Worm (Caenorhabditis elegans) whole organism, L4 larva: ENCODE measurements around the gene acs-11.

ENCODE experiments used
- F10B5.3 ChIP-seq: sonication (generic microtip); optimal IDR thresholded peaks from 2 replicates; lab custom pipeline; 2016; ENCODE audit warnings: mild to moderate bottlenecking, missing genetic modification characterization, missing compliant biosample characterization
- F37D6.2 ChIP-seq: sonication (generic microtip); optimal IDR thresholded peaks from 2 replicates; lab custom pipeline; 2016; ENCODE audit warnings: mild to moderate bottlenecking, missing genetic modification characterization, missing compliant biosample characterization
- F44E2.7 ChIP-seq: fragments of 200-800 bp; sonication (Bioruptor generic); IDR thresholded peaks from 2 replicates; pipeline ENCODE4 v2.1.2; 2022; ENCODE audit warnings: missing genetic modification characterization, missing compliant biosample characterization
- T20F7.1 ChIP-seq: fragments of 200-800 bp; sonication (Bioruptor generic); optimal IDR thresholded peaks from 2 replicates; lab custom pipeline; 2018; ENCODE audit warnings: mild to moderate bottlenecking, missing genetic modification characterization, missing compliant biosample characterization
- Y105C5A.15 ChIP-seq: fragments of 200-800 bp; sonication (Bioruptor generic); IDR thresholded peaks from 2 replicates; pipeline ENCODE4 v1.3.6; 2022; ENCODE audit warnings: missing genetic modification characterization, missing compliant biosample characterization
- Y48G9A.11 ChIP-seq: fragments of 200-800 bp; sonication (Bioruptor generic); IDR thresholded peaks from 2 replicates; pipeline ENCODE4 v1.3.6; 2022; ENCODE audit warnings: missing genetic modification reagents, missing genetic modification characterization, missing compliant biosample characterization
- Y75B8A.6 ChIP-seq: fragments of 200-800 bp; sonication (Bioruptor generic); IDR thresholded peaks from 2 replicates; pipeline ENCODE4 v1.3.6; 2022; ENCODE audit warnings: missing genetic modification reagents, missing genetic modification characterization, missing compliant biosample characterization
- ZK337.2 ChIP-seq: fragments of 200-800 bp; sonication (Bioruptor generic); IDR thresholded peaks from 2 replicates; pipeline ENCODE4 v1.3.6; 2022; ENCODE audit warnings: missing genetic modification reagents, missing genetic modification characterization, missing compliant biosample characterization
- ZK546.5 ChIP-seq, 2 experiments: sonication (generic microtip); optimal IDR thresholded peaks; 2 replicates each; lab custom pipeline; 2017; ENCODE audit warnings: missing biosample characterization in 2 of 2, missing genetic modification characterization in 2 of 2
- aha-1 ChIP-seq: fragments of 150-350 bp; peaks from one replicate; lab custom pipeline; 2014; ENCODE audit warnings: missing biosample characterization, missing genetic modification characterization
- arid-1 ChIP-seq: fragments of 200-800 bp; sonication (Bioruptor generic); conservative IDR thresholded peaks from 2 replicates; pipeline ENCODE4 v1.3.6; 2022; ENCODE audit warnings: missing genetic modification reagents, missing genetic modification characterization, missing compliant biosample characterization
- ceh-44 ChIP-seq: fragments of 200-800 bp; sonication (Bioruptor generic); IDR thresholded peaks from 2 replicates; pipeline ENCODE4 v1.3.6; 2022; ENCODE audit warnings: missing genetic modification reagents, missing genetic modification characterization, missing compliant biosample characterization
- ceh-82 ChIP-seq: sonication (generic microtip); optimal IDR thresholded peaks from 2 replicates; lab custom pipeline; 2017; ENCODE audit warnings: missing biosample characterization, missing genetic modification characterization
- ces-1 ChIP-seq: fragments of 150-350 bp; sonication (generic microtip); optimal IDR thresholded peaks from 4 replicates; lab custom pipeline; 2014; ENCODE audit warnings: missing biosample characterization, missing genetic modification reagents, missing genetic modification characterization
- daf-16 ChIP-seq, 3 experiments: sonication (generic microtip); optimal IDR thresholded peaks; 2 replicates each; lab custom pipeline; 2016 to 2017; ENCODE audit warnings: missing genetic modification characterization in 3 of 3, missing genetic modification reagents in 3 of 3, mild to moderate bottlenecking in 2 of 3, missing compliant biosample characterization in 2 of 3, missing biosample characterization in 1 of 3, moderate library complexity in 1 of 3
- daf-8 ChIP-seq: fragments of 200-800 bp; sonication (Bioruptor generic); IDR thresholded peaks from 2 replicates; pipeline ENCODE4 v1.3.6; 2022; ENCODE audit warnings: missing genetic modification characterization, missing compliant biosample characterization
- dmd-9 ChIP-seq: fragments of 200-800 bp; sonication (Bioruptor generic); IDR thresholded peaks from 2 replicates; pipeline ENCODE4 v1.3.6; 2022; ENCODE audit warnings: missing genetic modification reagents, missing genetic modification characterization, missing compliant biosample characterization
- dpl-1 ChIP-seq: fragments of 150-350 bp; optimal IDR thresholded peaks from 2 replicates; lab custom pipeline; 2014; ENCODE audit warnings: missing biosample characterization, missing genetic modification reagents, missing genetic modification characterization
- egl-27 ChIP-seq: sonication (generic microtip); optimal IDR thresholded peaks from 3 replicates; lab custom pipeline; 2017; ENCODE audit warnings: missing biosample characterization, missing genetic modification reagents, missing genetic modification characterization
- hmg-1.1 ChIP-seq: fragments of 200-800 bp; sonication (Bioruptor generic); IDR thresholded peaks from 2 replicates; pipeline ENCODE4 v1.3.6; 2022; ENCODE audit warnings: missing genetic modification reagents, missing genetic modification characterization, missing compliant biosample characterization
- jun-1 ChIP-seq: fragments of 150-350 bp; optimal IDR thresholded peaks from 2 replicates; lab custom pipeline; 2014; ENCODE audit warnings: missing biosample characterization, missing genetic modification reagents, missing genetic modification characterization
- lin-1 ChIP-seq: fragments of 200-800 bp; sonication (Bioruptor generic); IDR thresholded peaks from 2 replicates; pipeline ENCODE4 v1.3.6; 2022; ENCODE audit warnings: missing genetic modification reagents, missing genetic modification characterization, missing compliant biosample characterization
- lin-39 ChIP-seq: fragments of 150-350 bp; optimal IDR thresholded peaks from 2 replicates; lab custom pipeline; 2014; ENCODE audit warnings: missing biosample characterization, missing genetic modification reagents, missing genetic modification characterization
- lir-3 ChIP-seq: sonication (generic microtip); optimal IDR thresholded peaks from 2 replicates; lab custom pipeline; 2016; ENCODE audit warnings: mild to moderate bottlenecking, missing genetic modification characterization, missing compliant biosample characterization
- lsy-2 ChIP-seq, 2 experiments: fragments of 150-350 bp in 1 of 2; sonication (generic microtip) in 1 of 2; optimal IDR thresholded peaks; 2 replicates each; lab custom pipeline; 2014 to 2017; ENCODE audit warnings: missing biosample characterization in 2 of 2, missing genetic modification characterization in 2 of 2
- madf-9 ChIP-seq: fragments of 200-800 bp; sonication (Bioruptor generic); conservative IDR thresholded peaks from 2 replicates; pipeline ENCODE4 v1.3.6; 2022; ENCODE audit warnings: missing genetic modification reagents, missing genetic modification characterization, missing compliant biosample characterization
- mdt-29 ChIP-seq: fragments of 200-800 bp; sonication (Bioruptor generic); IDR thresholded peaks from 2 replicates; pipeline ENCODE4 v1.3.6; 2022; ENCODE audit warnings: missing genetic modification reagents, missing genetic modification characterization, missing compliant biosample characterization
- mes-2 ChIP-seq: sonication (generic microtip); optimal IDR thresholded peaks from 2 replicates; lab custom pipeline; 2016; ENCODE audit warnings: missing genotype, mild to moderate bottlenecking, missing genetic modification characterization, missing compliant biosample characterization; ENCODE audit not compliant: poor library complexity, severe bottlenecking
- nhr-102 ChIP-seq: sonication (generic microtip); optimal IDR thresholded peaks from 2 replicates; lab custom pipeline; 2016; ENCODE audit warnings: mild to moderate bottlenecking, missing genetic modification characterization, moderate library complexity, missing compliant biosample characterization
- nhr-111 ChIP-seq: fragments of 200-800 bp; sonication (Bioruptor generic); optimal IDR thresholded peaks from 2 replicates; lab custom pipeline; 2018; ENCODE audit warnings: mild to moderate bottlenecking, missing genetic modification characterization, missing compliant biosample characterization
- nhr-25 ChIP-seq: sonication (generic microtip); optimal IDR thresholded peaks from 2 replicates; lab custom pipeline; 2017; ENCODE audit warnings: missing genetic modification characterization, mild to moderate bottlenecking, missing compliant biosample characterization, antibody characterized with exemption, moderate library complexity, borderline replicate concordance; ENCODE audit not compliant: insufficient read depth
- nhr-28 ChIP-seq: fragments of 150-350 bp; optimal IDR thresholded peaks from 2 replicates; lab custom pipeline; 2014; ENCODE audit warnings: missing biosample characterization, missing genetic modification characterization
- nhr-41 ChIP-seq: fragments of 200-800 bp; sonication (Bioruptor generic); IDR thresholded peaks from 2 replicates; pipeline ENCODE4 v1.3.6; 2022; ENCODE audit warnings: missing genetic modification reagents, missing genetic modification characterization, missing compliant biosample characterization
- nhr-48 ChIP-seq: sonication (generic microtip); optimal IDR thresholded peaks from 2 replicates; lab custom pipeline; 2016; ENCODE audit warnings: mild to moderate bottlenecking, missing genetic modification characterization, missing compliant biosample characterization
- nhr-6 ChIP-seq: fragments of 150-350 bp; optimal IDR thresholded peaks from 2 replicates; lab custom pipeline; 2014; ENCODE audit warnings: missing biosample characterization, missing genetic modification characterization
- nhr-76 ChIP-seq: fragments of 150-350 bp; optimal IDR thresholded peaks from 2 replicates; lab custom pipeline; 2014; ENCODE audit warnings: missing biosample characterization, missing genetic modification characterization
- php-3 ChIP-seq: fragments of 200-800 bp; sonication (Bioruptor generic); IDR thresholded peaks from 2 replicates; pipeline ENCODE4 v1.3.6; 2022; ENCODE audit warnings: missing genetic modification reagents, missing genetic modification characterization, missing compliant biosample characterization
- pqm-1 ChIP-seq: sonication (generic microtip); optimal IDR thresholded peaks from 2 replicates; lab custom pipeline; 2017; ENCODE audit warnings: missing biosample characterization, missing genetic modification characterization
- rbr-2 ChIP-seq: sonication (generic microtip); optimal IDR thresholded peaks from 2 replicates; lab custom pipeline; 2016; ENCODE audit warnings: missing genotype, missing genetic modification characterization, missing compliant biosample characterization
- saeg-2 ChIP-seq: fragments of 200-800 bp; sonication (Bioruptor generic); IDR thresholded peaks from 2 replicates; pipeline ENCODE4 v1.3.6; 2022; ENCODE audit warnings: missing genetic modification reagents, missing genetic modification characterization, missing compliant biosample characterization
- sdz-12 ChIP-seq: fragments of 200-800 bp; sonication (Bioruptor generic); optimal IDR thresholded peaks from 2 replicates; lab custom pipeline; 2018; ENCODE audit warnings: mild to moderate bottlenecking, missing genetic modification characterization, missing compliant biosample characterization
- set-16 ChIP-seq: fragments of 200-800 bp; sonication (Bioruptor generic); IDR thresholded peaks from 2 replicates; pipeline ENCODE4 v1.3.6; 2022; ENCODE audit warnings: missing genetic modification reagents, missing genetic modification characterization, missing compliant biosample characterization
- skn-1 ChIP-seq: fragments of 150-350 bp; optimal IDR thresholded peaks from 2 replicates; lab custom pipeline; 2014; ENCODE audit warnings: missing biosample characterization, missing genetic modification characterization
- snpc-4 ChIP-seq: fragments of 150-350 bp; optimal IDR thresholded peaks from 2 replicates; lab custom pipeline; 2014; ENCODE audit warnings: missing biosample characterization, missing genetic modification characterization
- tag-97 ChIP-seq: fragments of 200-800 bp; sonication (Bioruptor generic); IDR thresholded peaks from 2 replicates; pipeline ENCODE4 v1.3.6; 2022; ENCODE audit warnings: missing genetic modification characterization, missing compliant biosample characterization
- tra-1 ChIP-seq: fragments of 200-800 bp; sonication (Bioruptor generic); IDR thresholded peaks from 2 replicates; pipeline ENCODE4 v1.3.6; 2022; ENCODE audit warnings: missing genetic modification reagents, missing genetic modification characterization, missing compliant biosample characterization
- unc-130 ChIP-seq: sonication (generic microtip); optimal IDR thresholded peaks from 2 replicates; lab custom pipeline; 2016; ENCODE audit warnings: missing genetic modification reagents, missing genetic modification characterization, missing compliant biosample characterization
- unc-39 ChIP-seq: sonication (generic microtip); optimal IDR thresholded peaks from 2 replicates; lab custom pipeline; 2017; ENCODE audit warnings: missing biosample characterization, missing genetic modification characterization
- zag-1 ChIP-seq: fragments of 150-350 bp; optimal IDR thresholded peaks from 2 replicates; lab custom pipeline; 2014; ENCODE audit warnings: missing biosample characterization, missing genetic modification characterization
- zfp-2 ChIP-seq: sonication (generic microtip); optimal IDR thresholded peaks from 2 replicates; lab custom pipeline; 2016; ENCODE audit warnings: mild to moderate bottlenecking, missing genetic modification characterization, missing compliant biosample characterization
- zip-11 ChIP-seq: fragments of 200-800 bp; sonication (Bioruptor generic); IDR thresholded peaks from 2 replicates; pipeline ENCODE4 v1.3.6; 2022; ENCODE audit warnings: missing genetic modification characterization, missing compliant biosample characterization
- ztf-11 ChIP-seq: fragments of 150-350 bp; optimal IDR thresholded peaks from 2 replicates; lab custom pipeline; 2014; ENCODE audit warnings: missing biosample characterization, missing genetic modification characterization

The acs-11 gene

ce11 chrII:4706359-4706871 is 35.5 kb upstream of the acs-11 start, which contains the start of the genes F10G7.9 and tsn-1 (continued):
- TF ChIP-seq F37D6.2 (tag; lab: Kevin White, UChicago) = no peak
- no peak for TF ChIP-seq dmd-9 (GFP tag; lab: Robert Waterston, UW)
- peak; percentile 51 for TF ChIP-seq pqm-1 (tag; lab: Kevin White, UChicago)
- no peak for TF ChIP-seq sdz-12 (GFP tag; lab: Kevin White, UChicago)
- TF ChIP-seq madf-9 = no peak
- no peak for TF ChIP-seq lin-39 (tag; lab: Kevin White, UChicago)
- no peak for TF ChIP-seq php-3 (GFP tag; lab: Robert Waterston, UW)
- peak; percentile 46 for TF ChIP-seq nhr-25 (tag; lab: Kevin White, UChicago)
- TF ChIP-seq nhr-111 (GFP tag; lab: Kevin White, UChicago) = no peak
- peak; percentile 70 to 97 for TF ChIP-seq lsy-2 (tag; optimal IDR thresholded peaks at IDR 0.05; lab: Kevin White, UChicago)
- no peak for TF ChIP-seq unc-39 (tag; lab: Kevin White, UChicago)
- TF ChIP-seq zfp-2 (tag; lab: Kevin White, UChicago) = no peak
- TF ChIP-seq set-16 (GFP tag; lab: Robert Waterston, UW) = no peak
- peak; percentile 87 for TF ChIP-seq aha-1 (tag; lab: Kevin White, UChicago)
- no peak for TF ChIP-seq daf-16 (GFP tag; optimal IDR thresholded peaks at IDR 0.05; lab: Kevin White, UChicago)
- peak; percentile 21 for TF ChIP-seq daf-16 (tag; optimal IDR thresholded peaks at IDR 0.05; lab: Kevin White, UChicago)
- no peak for TF ChIP-seq ces-1
- TF ChIP-seq skn-1 (tag; lab: Kevin White, UChicago) = no peak
- TF ChIP-seq daf-8 (GFP tag; lab: Robert Waterston, UW) = no peak
- TF ChIP-seq mdt-29 = no peak
- TF ChIP-seq Y105C5A.15 (GFP tag; lab: Robert Waterston, UW) = no peak
- peak; percentile 67 for TF ChIP-seq nhr-6
- peak; percentile 18; the same call in 1 of the 2 replicates for TF ChIP-seq Y48G9A.11 (GFP tag; lab: Robert Waterston, UW)
- TF ChIP-seq nhr-28 (tag; lab: Kevin White, UChicago) = peak; percentile 47
- no peak for TF ChIP-seq zag-1 (tag; lab: Kevin White, UChicago)
- TF ChIP-seq rbr-2 (tag; lab: Kevin White, UChicago) = peak; percentile 0
- no peak for TF ChIP-seq F44E2.7 (GFP tag; lab: Robert Waterston, UW)
- TF ChIP-seq nhr-76 (tag; lab: Kevin White, UChicago) = no peak
- no peak for TF ChIP-seq lir-3
- TF ChIP-seq ztf-11 (tag; lab: Kevin White, UChicago) = no peak
- TF ChIP-seq dpl-1 (GFP tag; lab: Kevin White, UChicago) = peak; percentile 70
- TF ChIP-seq arid-1 (GFP tag; lab: Robert Waterston, UW) = no peak
- no peak for TF ChIP-seq Y75B8A.6
- TF ChIP-seq hmg-1.1 (GFP tag; lab: Robert Waterston, UW) = peak; percentile 57; the same call in 1 of the 2 replicates
- no peak for TF ChIP-seq zip-11 (GFP tag; lab: Robert Waterston, UW)
- no peak for TF ChIP-seq snpc-4
- TF ChIP-seq tra-1 = no peak
- TF ChIP-seq ceh-82 = no peak
- TF ChIP-seq jun-1 (tag; lab: Kevin White, UChicago) = no peak
- peak; percentile 83 for TF ChIP-seq mes-2 (tag; lab: Kevin White, UChicago)
- TF ChIP-seq nhr-41 (GFP tag; lab: Robert Waterston, UW) = no peak
- no peak for TF ChIP-seq tag-97 (GFP tag; lab: Robert Waterston, UW)
- TF ChIP-seq unc-130 (GFP tag; lab: Kevin White, UChicago) = peak; percentile 11
- TF ChIP-seq ceh-44 = no peak
- no peak for TF ChIP-seq T20F7.1 (GFP tag; lab: Kevin White, UChicago)
- TF ChIP-seq nhr-102 (tag; lab: Kevin White, UChicago) = no peak
- TF ChIP-seq F10B5.3 (tag; lab: Kevin White, UChicago) = no peak
- no peak for TF ChIP-seq ZK337.2 (GFP tag; lab: Robert Waterston, UW)
- TF ChIP-seq ZK546.5 (tag; optimal IDR thresholded peaks at IDR 0.05; lab: Kevin White, UChicago) = no peak
- no peak for TF ChIP-seq lin-1 (GFP tag; lab: Robert Waterston, UW)
- TF ChIP-seq saeg-2 (GFP tag; lab: Robert Waterston, UW) = no peak
- TF ChIP-seq egl-27 (tag; lab: Kevin White, UChicago) = no peak
- TF ChIP-seq nhr-48 = no peak
